Worm (Caenorhabditis elegans): ENCODE measurements around the gene F36H5.10.

ce11 chrII:1750413-1750812 lies 6.7 kb upstream of the F36H5.10 start, which contains the start of the genes F36H5.13 and F36H5.8:
- no peak for TF ChIP-seq sptf-1 (tag; optimal IDR thresholded peaks at IDR 0.05)
- TF ChIP-seq unc-62 (GFP tag; optimal IDR thresholded peaks at IDR 0.05): no peak
- TF ChIP-seq ces-1 (GFP tag; optimal IDR thresholded peaks at IDR 0.05): no peak

All from whole organism, mixed stage, embryonic.